Fruit fly (Drosophila melanogaster) whole organism, larva: ENCODE results near the gene dnc.
A peak's percentile ranks its signal among the peaks of the same experiment; 100 is the strongest.

Experiments used
- noc ChIP-seq: fragments of 200-800 bp; sonication (Bioruptor generic); optimal IDR thresholded peaks from 3 replicates; lab custom pipeline; 2019; ENCODE audit warnings: missing biosample characterization, mild to moderate bottlenecking, missing genetic modification characterization, moderate library complexity

dnc gene

dm6 chrX:3281958-3282357 lies 105.7 kb downstream of the dnc start:
- TF ChIP-seq noc (tag; lab: Kevin White, UChicago): no peak

dm6 chrX:3288247-3288838 lies 112.1 kb downstream of the dnc start:
- TF ChIP-seq noc (tag; lab: Kevin White, UChicago): no peak

dm6 chrX:3288909-3289706 lies 112.9 kb downstream of the dnc start:
- TF ChIP-seq noc (tag; lab: Kevin White, UChicago): no peak

- TF ChIP-seq noc (tag; lab: Kevin White, UChicago): no peak
These were observed 114.9 kb downstream of the dnc start for dm6 chrX:3291071-3291660.

dm6 chrX:3294816-3295466 lies 118.7 kb downstream of the dnc start:
- peak; percentile 93 for TF ChIP-seq noc (tag; lab: Kevin White, UChicago)

dm6 chrX:3295467-3295853 lies 119.2 kb downstream of the dnc start:
- no peak for TF ChIP-seq noc (tag; lab: Kevin White, UChicago)

- no peak for TF ChIP-seq noc (tag; lab: Kevin White, UChicago)
These were observed 119.8 kb downstream of the dnc start for dm6 chrX:3296032-3296431.

- TF ChIP-seq noc (tag; lab: Kevin White, UChicago): peak; percentile 78
These were observed 121.4 kb downstream of the dnc start for dm6 chrX:3297444-3298300.

- no peak for TF ChIP-seq noc (tag; lab: Kevin White, UChicago)
These were observed 122.7 kb downstream of the dnc start for dm6 chrX:3298926-3299325.

dm6 chrX:3310827-3311226 lies 134.6 kb downstream of the dnc start:
- TF ChIP-seq noc (tag; lab: Kevin White, UChicago): peak; percentile 58

dm6 chrX:3311312-3311711 lies 135.1 kb downstream of the dnc start:
- no peak for TF ChIP-seq noc (tag; lab: Kevin White, UChicago)

- no peak for TF ChIP-seq noc (tag; lab: Kevin White, UChicago)
These were observed 140.1 kb downstream of the dnc start, which contains the start of gene CG10793 for dm6 chrX:3316302-3316701. Gene CG10793, minus strand, starts transcription at chrX:3316402.

- TF ChIP-seq noc (tag; lab: Kevin White, UChicago): peak; percentile 76
These were observed 152.7 kb downstream of the dnc start for dm6 chrX:3328980-3329379.

- TF ChIP-seq noc (tag; lab: Kevin White, UChicago): no peak
These were observed 156.3 kb downstream of the dnc start for dm6 chrX:3332528-3332927.

- no peak for TF ChIP-seq noc (tag; lab: Kevin White, UChicago)
These were observed 167.4 kb downstream of the dnc start for dm6 chrX:3343680-3344079.
